Worm (Caenorhabditis elegans) whole organism, midembryonic: ENCODE data around the gene lgg-3.

Source experiments
- T22C8.4 ChIP-seq: fragments of 200-800 bp; sonication (Bioruptor generic); IDR thresholded peaks from 2 replicates; pipeline ENCODE4 v1.3.6; 2022; ENCODE audit warnings: missing genetic modification characterization, missing compliant biosample characterization
- ref-1 ChIP-seq: fragments of 200-800 bp; sonication (Bioruptor generic); conservative IDR thresholded peaks from 2 replicates; pipeline ENCODE4 v1.3.6; 2022; ENCODE audit warnings: missing genetic modification reagents, missing genetic modification characterization, missing compliant biosample characterization
- tab-1 ChIP-seq: fragments of 200-800 bp; sonication (Bioruptor generic); IDR thresholded peaks from 2 replicates; pipeline ENCODE4 v1.3.6; 2022; ENCODE audit warnings: missing genetic modification characterization, missing compliant biosample characterization

DNA sequence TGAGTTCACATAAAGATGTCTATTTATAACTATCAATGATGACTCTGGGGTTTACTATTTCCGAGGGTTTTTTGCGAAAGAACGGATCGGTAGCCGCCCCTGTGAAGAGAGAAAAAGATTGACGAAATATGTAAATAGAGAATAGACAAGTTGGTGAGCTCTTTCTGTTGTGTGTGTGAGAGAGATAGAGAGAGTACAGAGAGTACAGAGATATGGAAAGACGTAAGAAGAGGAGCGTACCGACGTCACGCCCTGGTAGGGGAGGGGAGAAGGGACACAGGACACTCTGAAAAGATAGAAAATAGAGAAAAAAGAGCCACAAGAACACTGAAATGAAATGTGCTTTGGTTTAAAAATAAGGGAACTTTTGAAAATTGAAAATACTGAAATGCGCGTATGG is 9.6 kb downstream of the lgg-3 start:
- TF ChIP-seq ref-1 (GFP tag; lab: Robert Waterston, UW) (no peak), T22C8.4 (GFP tag; lab: Robert Waterston, UW) (no peak), tab-1 (no peak)
